Fruit fly (Drosophila melanogaster) whole organism, embryonic: ENCODE results near the gene hang.

ENCODE experiments used
- Asciz ChIP-seq: fragments of 200-800 bp; sonication (Bioruptor generic); optimal IDR thresholded peaks from 2 replicates; lab custom pipeline; 2017; ENCODE audit warnings: missing biosample characterization, mild to moderate bottlenecking, missing genetic modification characterization, missing genetic modification reagents
- Awh ChIP-seq: fragments of 200-800 bp; sonication (Bioruptor generic); IDR thresholded peaks from 2 replicates; pipeline ENCODE4, ENCODE4 v1.3.6; 2022; ENCODE audit warnings: missing biosample characterization, missing genetic modification characterization
- BEAF-32 ChIP-seq: fragments of 200-800 bp; sonication (Bioruptor generic); optimal IDR thresholded peaks from 3 replicates; lab custom pipeline; 2017; ENCODE audit warnings: missing biosample characterization, missing genetic modification characterization, mild to moderate bottlenecking, moderate library complexity, missing genetic modification reagents
- Bteb2 ChIP-seq: fragments of 200-800 bp; sonication (Bioruptor generic); optimal IDR thresholded peaks from 2 replicates; lab custom pipeline; 2016; ENCODE audit warnings: missing biosample characterization, missing genetic modification characterization
- CG13287 ChIP-seq: fragments of 200-800 bp; sonication (Bioruptor generic); IDR thresholded peaks from 2 replicates; pipeline ENCODE4 v1.3.6; 2022; ENCODE audit warnings: missing biosample characterization, missing genetic modification characterization; ENCODE audit not compliant: partially characterized antibody
- CG15269 ChIP-seq: fragments of 200-800 bp; sonication (Bioruptor generic); optimal IDR thresholded peaks from 2 replicates; lab custom pipeline; 2018; ENCODE audit warnings: missing biosample characterization, mild to moderate bottlenecking, missing genetic modification characterization, moderate library complexity
- CG15514 ChIP-seq: fragments of 200-800 bp; sonication (Bioruptor generic); optimal IDR thresholded peaks from 3 replicates; lab custom pipeline; 2017; ENCODE audit warnings: missing biosample characterization, missing genetic modification characterization, mild to moderate bottlenecking, moderate library complexity, missing genetic modification reagents
- CG17186 ChIP-seq: fragments of 200-800 bp; sonication (Bioruptor generic); optimal IDR thresholded peaks from 3 replicates; lab custom pipeline; 2017; ENCODE audit warnings: missing biosample characterization, missing genetic modification reagents, missing genetic modification characterization
- CG17912 ChIP-seq: fragments of 200-800 bp; sonication (Bioruptor generic); optimal IDR thresholded peaks from 2 replicates; lab custom pipeline; 2018; ENCODE audit warnings: missing biosample characterization, mild to moderate bottlenecking, missing genetic modification characterization
- CG18764 ChIP-seq: fragments of 200-800 bp; sonication (Bioruptor generic); optimal IDR thresholded peaks from 3 replicates; lab custom pipeline; 2016; ENCODE audit warnings: missing biosample characterization, missing genetic modification characterization
- CG3065 ChIP-seq: fragments of 200-800 bp; sonication (Bioruptor generic); optimal IDR thresholded peaks from 2 replicates; lab custom pipeline; 2016; ENCODE audit warnings: missing biosample characterization, missing genetic modification characterization
- CG3163 ChIP-seq: fragments of 200-800 bp; sonication (Bioruptor generic); optimal IDR thresholded peaks from 3 replicates; lab custom pipeline; 2016; ENCODE audit warnings: missing biosample characterization, missing genetic modification characterization
- CG4282 ChIP-seq: fragments of 200-800 bp; sonication (Bioruptor generic); optimal IDR thresholded peaks from 2 replicates; lab custom pipeline; 2016; ENCODE audit warnings: missing biosample characterization, missing genetic modification characterization
- CG7786 ChIP-seq: fragments of 200-800 bp; sonication (Bioruptor generic); optimal IDR thresholded peaks from 2 replicates; lab custom pipeline; 2016; ENCODE audit warnings: missing biosample characterization, missing genetic modification characterization
- CG7987 ChIP-seq: fragments of 200-800 bp; sonication (Bioruptor generic); optimal IDR thresholded peaks from 2 replicates; lab custom pipeline; 2018; ENCODE audit warnings: missing biosample characterization, mild to moderate bottlenecking, missing genetic modification characterization, moderate library complexity
- CG8089 ChIP-seq: fragments of 200-800 bp; sonication (Bioruptor generic); optimal IDR thresholded peaks from 3 replicates; lab custom pipeline; 2016; ENCODE audit warnings: missing biosample characterization, missing genetic modification characterization
- Camta ChIP-seq: fragments of 200-800 bp; sonication (Bioruptor generic); optimal IDR thresholded peaks from 2 replicates; lab custom pipeline; 2016; ENCODE audit warnings: missing biosample characterization, missing genetic modification characterization
- Chrac-16 ChIP-seq: fragments of 200-800 bp; sonication (Bioruptor generic); optimal IDR thresholded peaks from 3 replicates; lab custom pipeline; 2016; ENCODE audit warnings: missing biosample characterization, missing genetic modification characterization
- Hand ChIP-seq: fragments of 200-800 bp; sonication (Bioruptor generic); optimal IDR thresholded peaks from 2 replicates; lab custom pipeline; 2017; ENCODE audit warnings: mild to moderate bottlenecking, missing biosample characterization, missing genetic modification reagents, missing genetic modification characterization
- Hr39 ChIP-seq: fragments of >200 bp; optimal IDR thresholded peaks from 2 replicates; lab custom pipeline; 2017
- Lpt ChIP-seq: fragments of >200 bp; optimal IDR thresholded peaks from 2 replicates; lab custom pipeline; 2018; ENCODE audit warnings: missing biosample characterization, missing genetic modification characterization
- MBD-R2 ChIP-seq: fragments of 200-800 bp; sonication (Bioruptor generic); IDR thresholded peaks from 2 replicates; pipeline ENCODE4 v1.3.6; 2022; ENCODE audit warnings: missing biosample characterization, missing genetic modification characterization
- Med ChIP-seq: fragments of 200-800 bp; sonication (Bioruptor generic); peaks from one replicate; lab custom pipeline; 2016; ENCODE audit warnings: missing biosample characterization, missing genetic modification characterization, mild to moderate bottlenecking, inconsistent platforms, moderate library complexity
- Myb ChIP-seq: fragments of 200-800 bp; sonication (Bioruptor generic); optimal IDR thresholded peaks from 2 replicates; lab custom pipeline; 2016; ENCODE audit warnings: missing biosample characterization, missing genetic modification characterization
- NFAT ChIP-seq: fragments of 200-800 bp; sonication (Bioruptor generic); IDR thresholded peaks from 2 replicates; pipeline ENCODE4 v1.3.6; 2022; ENCODE audit warnings: missing biosample characterization, missing genetic modification characterization
- Rx ChIP-seq: fragments of 200-800 bp; sonication (Bioruptor generic); IDR thresholded peaks from 2 replicates; pipeline ENCODE4 v1.3.6; 2022; ENCODE audit warnings: missing biosample characterization, missing genetic modification characterization
- Sin3A ChIP-seq: fragments of >200 bp; optimal IDR thresholded peaks from 2 replicates; lab custom pipeline; 2018
- Six4 ChIP-seq: fragments of 200-800 bp; sonication (Bioruptor generic); optimal IDR thresholded peaks from 2 replicates; lab custom pipeline; 2016; ENCODE audit warnings: missing biosample characterization, missing genetic modification characterization
- Sox100B ChIP-seq: fragments of 200-800 bp; sonication (Bioruptor generic); optimal IDR thresholded peaks from 3 replicates; lab custom pipeline; 2018; ENCODE audit warnings: missing biosample characterization, mild to moderate bottlenecking, missing genetic modification characterization
- Taf1 ChIP-seq: fragments of 200-800 bp; sonication (Bioruptor generic); IDR thresholded peaks from 2 replicates; pipeline ENCODE4 v1.3.6; 2022; ENCODE audit warnings: missing biosample characterization, missing genetic modification characterization
- Vsx1 ChIP-seq: fragments of 200-800 bp; sonication (Bioruptor generic); optimal IDR thresholded peaks from 2 replicates; lab custom pipeline; 2017; ENCODE audit warnings: missing biosample characterization, mild to moderate bottlenecking, missing genetic modification characterization, missing genetic modification reagents
- YL-1 ChIP-seq: fragments of 200-800 bp; sonication (Bioruptor generic); optimal IDR thresholded peaks from 3 replicates; lab custom pipeline; 2017; ENCODE audit warnings: missing biosample characterization, mild to moderate bottlenecking, missing genetic modification characterization
- amos ChIP-seq: fragments of 200-800 bp; sonication (Bioruptor generic); IDR thresholded peaks from 2 replicates; pipeline ENCODE4 v1.3.6; 2022; ENCODE audit warnings: missing biosample characterization, missing genetic modification characterization; ENCODE audit not compliant: partially characterized antibody
- ato ChIP-seq: fragments of 200-800 bp; sonication (Bioruptor generic); IDR thresholded peaks from 2 replicates; pipeline ENCODE4 v1.3.6; 2022; ENCODE audit warnings: missing biosample characterization, missing genetic modification characterization; ENCODE audit not compliant: partially characterized antibody
- bbx ChIP-seq: fragments of 200-800 bp; sonication (Bioruptor generic); IDR thresholded peaks from 2 replicates; pipeline ENCODE4 v1.3.6; 2022; ENCODE audit warnings: missing biosample characterization, missing genetic modification characterization; ENCODE audit not compliant: partially characterized antibody
- bcd ChIP-seq: fragments of 200-800 bp; sonication (Bioruptor generic); optimal IDR thresholded peaks from 2 replicates; lab custom pipeline; 2017; ENCODE audit warnings: missing biosample characterization, mild to moderate bottlenecking, missing genetic modification characterization
- chinmo ChIP-seq: fragments of 200-800 bp; sonication (Bioruptor generic); IDR thresholded peaks from 4 replicates; pipeline ENCODE4 v1.3.6; 2022; ENCODE audit warnings: missing biosample characterization, missing genetic modification characterization; ENCODE audit not compliant: partially characterized antibody
- croc ChIP-seq: fragments of 200-800 bp; sonication (Bioruptor generic); conservative IDR thresholded peaks from 3 replicates; pipeline ENCODE4 v1.3.6; 2022; ENCODE audit warnings: missing biosample characterization, missing genetic modification characterization
- dimm ChIP-seq: fragments of 200-800 bp; sonication (Bioruptor generic); IDR thresholded peaks from 2 replicates; pipeline ENCODE4 v1.3.6; 2022; ENCODE audit warnings: missing biosample characterization, missing genetic modification characterization
- disco-r ChIP-seq: fragments of 200-800 bp; sonication (Bioruptor generic); optimal IDR thresholded peaks from 2 replicates; lab custom pipeline; 2016; ENCODE audit warnings: missing biosample characterization, missing genetic modification characterization
- gsb ChIP-seq: fragments of 200-800 bp; sonication (Bioruptor generic); IDR thresholded peaks from 2 replicates; pipeline ENCODE4 v1.3.6; 2022; ENCODE audit warnings: missing biosample characterization, missing genetic modification characterization
- h ChIP-seq: fragments of >200 bp; optimal IDR thresholded peaks from 2 replicates; lab custom pipeline; 2017
- lab ChIP-seq: fragments of 200-800 bp; sonication (Bioruptor generic); optimal IDR thresholded peaks from 3 replicates; lab custom pipeline; 2017; ENCODE audit warnings: missing biosample characterization, missing genetic modification characterization, mild to moderate bottlenecking, moderate library complexity, missing genetic modification reagents
- lov ChIP-seq, 2 experiments: fragments of 200-800 bp in 1 of 2; fragments of >200 bp in 1 of 2; sonication (Bioruptor generic) in 1 of 2; IDR thresholded peaks in 1 of 2; optimal IDR thresholded peaks in 1 of 2; 2 replicates in 1 of 2; 3 replicates in 1 of 2; pipeline versions ENCODE4 v1.3.6 to Lab custom; 2017 to 2022; ENCODE audit warnings: missing biosample characterization in 1 of 2, missing genetic modification characterization in 1 of 2
- nmo ChIP-seq: fragments of 200-800 bp; sonication (Bioruptor generic); optimal IDR thresholded peaks from 2 replicates; lab custom pipeline; 2018; ENCODE audit warnings: missing biosample characterization, mild to moderate bottlenecking, missing genetic modification characterization, moderate library complexity
- p53 ChIP-seq: fragments of 200-800 bp; sonication (Bioruptor generic); optimal IDR thresholded peaks from 2 replicates; lab custom pipeline; 2016; ENCODE audit warnings: missing biosample characterization, missing genetic modification characterization
- salm ChIP-seq: fragments of 200-800 bp; sonication (Bioruptor generic); optimal IDR thresholded peaks from 2 replicates; lab custom pipeline; 2018; ENCODE audit warnings: missing biosample characterization, mild to moderate bottlenecking, missing genetic modification characterization
- sens-2 ChIP-seq: fragments of 200-800 bp; sonication (Bioruptor generic); IDR thresholded peaks from 2 replicates; pipeline ENCODE4 v1.3.6; 2022; ENCODE audit warnings: missing biosample characterization, missing genetic modification characterization
- seq ChIP-seq: fragments of 200-800 bp; sonication (Bioruptor generic); IDR thresholded peaks from 2 replicates; pipeline ENCODE4 v1.3.6; 2022; ENCODE audit warnings: missing biosample characterization, missing genetic modification characterization
- tna ChIP-seq: fragments of 200-800 bp; sonication (Bioruptor generic); IDR thresholded peaks from 2 replicates; pipeline ENCODE4 v1.3.6; 2022; ENCODE audit warnings: missing biosample characterization, missing genetic modification characterization; ENCODE audit not compliant: partially characterized antibody

The hang gene

DNA sequence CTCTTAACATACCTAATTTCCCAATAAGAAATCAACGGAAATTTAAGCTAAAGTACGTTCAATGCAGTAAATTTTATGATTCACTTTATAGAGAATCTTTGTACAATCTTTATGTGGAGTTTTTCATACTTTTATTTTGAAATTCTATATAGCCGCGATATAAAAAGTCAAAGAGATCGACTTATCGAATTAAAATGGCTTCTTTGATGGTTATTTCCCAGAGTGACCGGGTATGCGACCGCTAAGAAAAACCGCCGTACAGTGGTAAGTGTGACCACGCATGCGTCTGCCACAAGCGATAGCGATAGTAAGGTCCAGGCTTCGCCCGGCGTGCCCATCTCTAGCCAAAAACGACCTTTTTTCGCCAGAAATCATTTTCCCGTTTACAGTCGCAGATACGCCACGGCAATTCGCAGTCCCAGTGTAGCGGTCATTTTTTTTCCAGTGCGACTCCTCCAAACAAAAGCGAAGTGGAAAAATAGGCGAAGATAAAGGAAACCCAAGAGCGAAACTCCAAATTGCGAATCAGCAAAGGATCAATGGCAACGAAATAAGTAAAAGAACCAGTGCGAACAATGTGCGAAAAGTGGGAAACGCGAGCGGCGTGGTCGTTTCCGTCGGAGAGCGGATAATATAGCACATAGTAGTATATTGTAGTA is at the start of gene hang (continued):
- TF ChIP-seq NFAT, result peak; percentile 66
- peak; percentile 20 for TF ChIP-seq tna (GFP tag; lab: Robert Waterston, UW)
- TF ChIP-seq Asciz (GFP tag; lab: Kevin White, UChicago), result no peak
- TF ChIP-seq MBD-R2 (GFP tag; lab: Robert Waterston, UW), result peak; percentile 29; the same call in 1 of the 2 replicates
- TF ChIP-seq Awh (GFP tag; lab: Robert Waterston, UW), result no peak
- no peak for TF ChIP-seq Chrac-16 (GFP tag; lab: Kevin White, UChicago)
- no peak for TF ChIP-seq CG3163
- TF ChIP-seq gsb (GFP tag; lab: Robert Waterston, UW), result no peak
- peak; percentile 72 for TF ChIP-seq CG7987
- TF ChIP-seq Hand (GFP tag; lab: Kevin White, UChicago), result peak; percentile 40
- no peak for TF ChIP-seq CG8089
- peak; percentile 79 for TF ChIP-seq CG13287 (GFP tag; lab: Robert Waterston, UW)
- TF ChIP-seq nmo, result no peak
- TF ChIP-seq lov (optimal IDR thresholded peaks at IDR 0.05; lab: Kevin White, UChicago), result no peak
- no peak for TF ChIP-seq lov (GFP tag; IDR thresholded peaks at IDR 0.05; lab: Robert Waterston, UW)
- no peak for TF ChIP-seq sens-2 (GFP tag; lab: Robert Waterston, UW)
- TF ChIP-seq CG15269, result peak; percentile 2
- no peak for TF ChIP-seq Vsx1 (GFP tag; lab: Kevin White, UChicago)
- no peak for TF ChIP-seq h (lab: Kevin White, UChicago)
- no peak for TF ChIP-seq Lpt (GFP tag; lab: Kevin White, UChicago)
- no peak for TF ChIP-seq CG3065 (GFP tag; lab: Kevin White, UChicago)
- TF ChIP-seq croc, result no peak
- TF ChIP-seq Med (GFP tag; lab: Kevin White, UChicago), result peak; percentile 96
- TF ChIP-seq Myb, result peak; percentile 39
- TF ChIP-seq seq, result no peak
- TF ChIP-seq amos (GFP tag; lab: Robert Waterston, UW), result peak; percentile 91
- no peak for TF ChIP-seq Rx
- no peak for TF ChIP-seq disco-r (GFP tag; lab: Kevin White, UChicago)
- TF ChIP-seq CG18764 (GFP tag; lab: Kevin White, UChicago), result no peak
- peak; percentile 68 for TF ChIP-seq lab (GFP tag; lab: Kevin White, UChicago)
- no peak for TF ChIP-seq Bteb2
- no peak for TF ChIP-seq Six4 (GFP tag; lab: Kevin White, UChicago)
- no peak for TF ChIP-seq Taf1
- TF ChIP-seq Hr39 (lab: Kevin White, UChicago), result no peak
- TF ChIP-seq bbx (GFP tag; lab: Robert Waterston, UW), result peak; percentile 88
- peak; percentile 39 for TF ChIP-seq CG4282 (GFP tag; lab: Kevin White, UChicago)
- no peak for TF ChIP-seq Sox100B (GFP tag; lab: Kevin White, UChicago)
- TF ChIP-seq ato (GFP tag; lab: Robert Waterston, UW), result peak; percentile 82
- no peak for TF ChIP-seq CG7786 (GFP tag; lab: Kevin White, UChicago)
- TF ChIP-seq Sin3A (lab: Kevin White, UChicago), result peak; percentile 33
- no peak for TF ChIP-seq Camta (GFP tag; lab: Kevin White, UChicago)
- peak; percentile 56 for TF ChIP-seq CG17186 (GFP tag; lab: Kevin White, UChicago)
- peak; percentile 82 for TF ChIP-seq CG15514 (GFP tag; lab: Kevin White, UChicago)
- TF ChIP-seq salm (tag; lab: Kevin White, UChicago), result peak; percentile 27
- peak; percentile 90 for TF ChIP-seq BEAF-32 (GFP tag; lab: Kevin White, UChicago)
- no peak for TF ChIP-seq bcd (GFP tag; lab: Kevin White, UChicago)
- no peak for TF ChIP-seq CG17912 (GFP tag; lab: Kevin White, UChicago)
- peak; percentile 42; the same call in 1 of the 4 replicates for TF ChIP-seq chinmo (GFP tag; lab: Robert Waterston, UW)
- TF ChIP-seq YL-1, result peak; percentile 39
- no peak for TF ChIP-seq dimm (GFP tag; lab: Robert Waterston, UW)
- TF ChIP-seq p53, result peak; percentile 14
